Fruit fly (Drosophila melanogaster) whole organism, pupa: ENCODE data around the gene CASK.

Experiments used
- CG10348 ChIP-seq: fragments of 200-800 bp; sonication (Bioruptor generic); IDR thresholded peaks from 2 replicates; pipeline ENCODE4 v1.3.6; 2022; ENCODE audit warnings: missing biosample characterization, missing genetic modification characterization
- CG12605 ChIP-seq: fragments of 200-800 bp; sonication (Bioruptor generic); IDR thresholded peaks from 2 replicates; pipeline ENCODE4 v1.3.6; 2022; ENCODE audit warnings: missing biosample characterization, missing genetic modification characterization
- CG13204 ChIP-seq: fragments of 200-800 bp; sonication (Bioruptor generic); optimal IDR thresholded peaks from 2 replicates; lab custom pipeline; 2018; ENCODE audit warnings: missing biosample characterization, mild to moderate bottlenecking, missing genetic modification characterization, moderate library complexity
- CG14655 ChIP-seq: fragments of 200-800 bp; sonication (Bioruptor generic); optimal IDR thresholded peaks from 3 replicates; lab custom pipeline; 2017; ENCODE audit warnings: mild to moderate bottlenecking, missing biosample characterization, missing genetic modification reagents, missing genetic modification characterization
- CG15710 ChIP-seq: fragments of 200-800 bp; sonication (Bioruptor generic); optimal IDR thresholded peaks from 2 replicates; lab custom pipeline; 2018; ENCODE audit warnings: missing biosample characterization, mild to moderate bottlenecking, missing genetic modification characterization, moderate library complexity
- CG17806 ChIP-seq: fragments of 200-800 bp; sonication (Bioruptor generic); optimal IDR thresholded peaks from 2 replicates; lab custom pipeline; 2018; ENCODE audit warnings: missing biosample characterization, mild to moderate bottlenecking, missing genetic modification characterization, moderate library complexity
- CG32121 ChIP-seq: fragments of 200-800 bp; sonication (Bioruptor generic); IDR thresholded peaks from 2 replicates; pipeline ENCODE4 v1.3.6; 2022; ENCODE audit warnings: missing biosample characterization, missing genetic modification characterization
- CG34367 ChIP-seq: fragments of 200-800 bp; sonication (Bioruptor generic); optimal IDR thresholded peaks from 2 replicates; lab custom pipeline; 2018; ENCODE audit warnings: missing biosample characterization, mild to moderate bottlenecking, missing genetic modification characterization
- CG4496 ChIP-seq: fragments of 200-800 bp; sonication (Bioruptor generic); IDR thresholded peaks from 3 replicates; pipeline ENCODE4 v1.3.6; 2022; ENCODE audit warnings: missing biosample characterization, missing genetic modification characterization
- CG8159 ChIP-seq: fragments of 200-800 bp; sonication (Bioruptor generic); optimal IDR thresholded peaks from 3 replicates; lab custom pipeline; 2018; ENCODE audit warnings: missing biosample characterization, mild to moderate bottlenecking, missing genetic modification characterization, moderate library complexity
- CG8301 ChIP-seq: fragments of 200-800 bp; sonication (Bioruptor generic); optimal IDR thresholded peaks from 2 replicates; lab custom pipeline; 2018; ENCODE audit warnings: missing biosample characterization, mild to moderate bottlenecking, missing genetic modification characterization
- CG9948 ChIP-seq: fragments of 200-800 bp; sonication (Bioruptor generic); optimal IDR thresholded peaks from 2 replicates; lab custom pipeline; 2018; ENCODE audit warnings: missing biosample characterization, mild to moderate bottlenecking, missing genetic modification characterization, moderate library complexity
- D1 ChIP-seq: fragments of 200-800 bp; sonication (Bioruptor generic); optimal IDR thresholded peaks from 2 replicates; lab custom pipeline; 2018; ENCODE audit warnings: missing biosample characterization, mild to moderate bottlenecking, missing genetic modification characterization, moderate library complexity
- EcR ChIP-seq: fragments of 200-800 bp; sonication (Bioruptor generic); optimal IDR thresholded peaks from 3 replicates; lab custom pipeline; 2019; ENCODE audit warnings: missing biosample characterization, missing genetic modification characterization, mild to moderate bottlenecking, moderate library complexity, missing genetic modification reagents
- Ets98B ChIP-seq: fragments of 200-800 bp; sonication (Bioruptor generic); IDR thresholded peaks from 2 replicates; pipeline ENCODE4 v1.3.6; 2022; ENCODE audit warnings: missing biosample characterization, missing genetic modification characterization
- Pif1A ChIP-seq: fragments of 200-800 bp; sonication (Bioruptor generic); optimal IDR thresholded peaks from 3 replicates; lab custom pipeline; 2016; ENCODE audit warnings: missing biosample characterization, missing genetic modification characterization
- Pif1B ChIP-seq: fragments of 200-800 bp; sonication (Bioruptor generic); optimal IDR thresholded peaks from 3 replicates; lab custom pipeline; 2016; ENCODE audit warnings: missing biosample characterization, missing genetic modification characterization
- Snoo ChIP-seq: fragments of 200-800 bp; sonication (Bioruptor generic); optimal IDR thresholded peaks from 3 replicates; lab custom pipeline; 2017; ENCODE audit warnings: missing biosample characterization, mild to moderate bottlenecking, missing genetic modification characterization, inconsistent platforms
- fd96Ca ChIP-seq: fragments of 200-800 bp; sonication (Bioruptor generic); IDR thresholded peaks from 3 replicates; pipeline ENCODE4 v1.3.6; 2022; ENCODE audit warnings: missing biosample characterization, missing genetic modification characterization
- gl ChIP-seq: fragments of 200-800 bp; sonication (Bioruptor generic); optimal IDR thresholded peaks from 2 replicates; lab custom pipeline; 2018; ENCODE audit warnings: missing biosample characterization, mild to moderate bottlenecking, missing genetic modification characterization
- rn ChIP-seq: fragments of 200-800 bp; sonication (Bioruptor generic); IDR thresholded peaks from 2 replicates; pipeline ENCODE4 v1.3.6; 2022; ENCODE audit warnings: missing biosample characterization, missing genetic modification characterization

CASK gene

DNA sequence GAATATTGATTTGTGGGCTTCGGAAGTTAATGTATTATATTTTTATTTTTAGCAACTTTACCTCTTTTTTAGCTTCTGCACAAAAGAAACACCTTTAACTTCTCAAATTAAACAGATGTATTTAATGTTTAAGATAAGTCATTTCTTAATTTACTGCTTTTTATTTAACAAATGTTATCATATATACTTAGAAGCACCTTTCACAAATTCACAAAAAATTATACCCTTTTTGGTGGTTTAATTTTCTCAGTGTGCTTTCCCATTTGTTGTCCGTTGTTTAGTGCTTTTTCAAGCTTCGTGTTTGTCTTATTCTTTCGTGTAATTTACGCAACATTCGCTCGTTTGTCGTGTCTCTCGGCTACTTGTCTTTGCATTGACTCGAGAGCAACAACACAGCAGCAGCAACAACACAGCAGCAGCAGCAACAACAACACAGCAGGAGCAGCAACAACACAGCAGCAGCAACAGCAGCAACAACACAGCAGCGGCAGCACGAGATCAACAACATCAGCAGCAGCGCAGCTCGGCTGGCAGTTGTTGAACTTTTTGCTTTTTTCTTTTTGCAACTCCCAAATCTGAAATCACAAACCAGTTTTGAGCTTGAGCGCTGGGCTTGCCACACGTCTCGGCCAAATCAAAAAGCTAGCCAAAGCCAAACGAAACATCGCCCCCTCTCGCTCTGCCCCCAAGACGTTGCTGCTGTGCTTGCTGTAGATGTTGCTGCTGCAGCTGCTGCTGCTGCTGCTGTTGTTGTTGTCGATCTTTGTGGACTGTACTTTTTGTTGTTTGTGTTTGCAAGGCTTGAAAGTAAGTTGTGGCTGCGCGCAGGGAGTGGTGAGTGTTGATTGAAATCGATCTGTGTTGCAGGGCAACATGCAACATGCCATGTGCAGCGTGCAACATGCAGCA lies 14.8 kb upstream of the CASK start:
- peak; percentile 76 for TF ChIP-seq D1 (tag; lab: Kevin White, UChicago)
- peak; percentile 66 for TF ChIP-seq Pif1B (GFP tag; lab: Kevin White, UChicago)
- peak; percentile 30; the same call in 1 of the 2 replicates for TF ChIP-seq CG12605 (GFP tag; lab: Robert Waterston, UW)
- TF ChIP-seq CG34367: no peak
- no peak for TF ChIP-seq Pif1A (GFP tag; lab: Kevin White, UChicago)
- TF ChIP-seq EcR (GFP tag; lab: Kevin White, UChicago): peak; percentile 98
- peak; percentile 86 for TF ChIP-seq CG17806 (tag; lab: Kevin White, UChicago)
- TF ChIP-seq CG4496: peak; percentile 84
- TF ChIP-seq CG8159 (tag; lab: Kevin White, UChicago): peak; percentile 85
- peak; percentile 46; the same call in 1 of the 2 replicates for TF ChIP-seq CG32121
- TF ChIP-seq CG13204 (GFP tag; lab: Kevin White, UChicago): peak; percentile 83
- TF ChIP-seq Snoo (tag; lab: Kevin White, UChicago): no peak
- TF ChIP-seq CG15710 (tag; lab: Kevin White, UChicago): no peak
- 0 out of 2 replicates have a peak, but pooled peaks have one; percentile 36 for TF ChIP-seq rn (GFP tag; lab: Robert Waterston, UW)
- TF ChIP-seq fd96Ca (GFP tag; lab: Robert Waterston, UW): no peak; the same call in 1 of the 3 replicates
- TF ChIP-seq Ets98B (GFP tag; lab: Robert Waterston, UW): peak; percentile 82
- peak; percentile 88 for TF ChIP-seq CG14655 (GFP tag; lab: Kevin White, UChicago)
- TF ChIP-seq gl (tag; lab: Kevin White, UChicago): peak; percentile 20
- no peak for TF ChIP-seq CG10348 (GFP tag; lab: Robert Waterston, UW)
- TF ChIP-seq CG9948 (tag; lab: Kevin White, UChicago): peak; percentile 28
- TF ChIP-seq CG8301 (tag; lab: Kevin White, UChicago): peak; percentile 89

DNA sequence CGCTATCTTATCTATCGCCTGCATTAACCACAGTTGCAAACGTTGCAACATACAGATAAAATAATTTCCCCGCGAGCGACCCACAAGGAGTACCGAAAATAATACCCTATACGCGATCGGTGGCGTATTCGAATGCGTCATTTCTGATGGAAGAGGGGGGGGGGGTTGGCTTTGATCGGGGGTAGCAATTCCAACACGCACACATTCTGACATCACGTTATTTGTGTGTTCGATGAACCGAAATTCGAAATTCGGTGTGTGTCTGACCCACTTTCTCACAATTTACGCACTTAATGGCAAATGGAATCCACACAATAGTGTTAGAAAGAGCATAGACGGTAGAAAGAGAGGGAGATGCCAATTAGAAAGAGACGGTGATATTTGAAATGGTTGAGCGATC lies 14.1 kb upstream of the CASK start:
- TF ChIP-seq EcR (GFP tag; lab: Kevin White, UChicago) (no peak), CG32121 (no peak), Snoo (tag; lab: Kevin White, UChicago) (no peak), CG14655 (GFP tag; lab: Kevin White, UChicago) (no peak), CG8159 (tag; lab: Kevin White, UChicago) (no peak), CG10348 (GFP tag; lab: Robert Waterston, UW) (no peak), CG9948 (tag; lab: Kevin White, UChicago) (no peak), Pif1A (GFP tag; lab: Kevin White, UChicago) (no peak), D1 (tag; lab: Kevin White, UChicago) (no peak), Pif1B (GFP tag; lab: Kevin White, UChicago) (no peak), CG34367 (no peak), CG4496 (no peak), rn (GFP tag; lab: Robert Waterston, UW) (no peak), CG13204 (GFP tag; lab: Kevin White, UChicago) (no peak)

DNA sequence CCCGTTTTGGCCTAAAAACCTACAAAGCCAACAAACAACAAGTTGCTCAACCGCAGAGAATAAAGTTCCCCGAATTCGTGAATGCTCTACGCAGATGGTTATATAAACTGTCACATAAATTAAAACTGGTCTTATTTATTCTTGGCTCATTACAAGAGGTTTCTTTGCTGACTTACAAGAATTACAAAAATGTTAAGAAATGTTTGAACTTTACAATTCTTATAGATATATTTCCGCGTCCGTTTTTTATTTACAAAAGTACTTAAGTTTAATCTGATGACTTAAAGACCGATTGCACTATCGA lies 13.7 kb upstream of the CASK start:
- TF ChIP-seq CG8159 (tag; lab: Kevin White, UChicago) (no peak), rn (GFP tag; lab: Robert Waterston, UW) (no peak), Pif1A (GFP tag; lab: Kevin White, UChicago) (no peak), CG14655 (GFP tag; lab: Kevin White, UChicago) (no peak), fd96Ca (GFP tag; lab: Robert Waterston, UW) (peak; percentile 38; the same call in 2 of the 3 replicates), CG9948 (tag; lab: Kevin White, UChicago) (no peak), Pif1B (GFP tag; lab: Kevin White, UChicago) (no peak), CG4496 (no peak), CG8301 (tag; lab: Kevin White, UChicago) (peak; percentile 8), CG34367 (no peak), CG12605 (GFP tag; lab: Robert Waterston, UW) (no peak), Ets98B (GFP tag; lab: Robert Waterston, UW) (peak; percentile 63), gl (tag; lab: Kevin White, UChicago) (no peak), CG17806 (tag; lab: Kevin White, UChicago) (no peak), CG32121 (no peak), EcR (GFP tag; lab: Kevin White, UChicago) (no peak), CG15710 (tag; lab: Kevin White, UChicago) (no peak), D1 (tag; lab: Kevin White, UChicago) (no peak), CG10348 (GFP tag; lab: Robert Waterston, UW) (no peak), Snoo (tag; lab: Kevin White, UChicago) (no peak), CG13204 (GFP tag; lab: Kevin White, UChicago) (no peak)

DNA sequence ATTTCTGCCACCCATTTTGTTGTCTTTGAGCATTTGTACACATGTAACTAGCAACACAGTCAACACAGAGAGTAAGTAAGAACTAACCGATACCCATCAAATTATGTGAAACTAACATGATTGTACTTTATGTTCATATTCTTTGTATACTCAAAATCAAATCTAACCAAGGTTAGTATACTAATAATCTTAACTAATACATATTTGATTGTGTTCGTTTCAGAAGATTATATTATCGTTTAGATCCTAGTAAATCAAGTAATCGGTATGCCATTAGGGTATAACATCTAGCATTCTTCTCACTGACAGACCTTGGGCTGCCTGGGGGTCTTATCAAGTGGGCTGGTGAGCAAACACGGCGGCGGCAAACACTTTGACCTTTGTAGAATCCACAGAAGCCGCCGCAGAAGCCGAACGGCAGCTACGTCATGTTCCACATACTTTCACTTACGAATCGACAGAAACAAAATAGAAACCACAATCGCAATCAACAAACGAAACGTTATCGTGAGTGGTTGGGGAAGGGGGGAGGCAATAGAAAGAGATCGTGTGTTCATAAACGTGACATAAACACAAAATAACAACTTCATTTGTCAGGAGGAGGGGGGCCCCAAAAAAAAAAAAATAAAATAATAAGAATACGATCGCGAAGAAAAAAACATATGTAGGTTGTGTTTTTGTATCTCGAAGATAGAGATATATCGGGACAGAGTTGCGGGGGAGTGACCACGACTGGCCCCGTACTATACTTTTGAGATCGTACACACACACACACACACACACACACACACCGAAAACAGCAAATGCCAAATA lies 13.1 kb upstream of the CASK start:
- TF ChIP-seq Pif1B (GFP tag; lab: Kevin White, UChicago): no peak
- TF ChIP-seq CG4496: peak; percentile 50; the same call in 1 of the 3 replicates
- TF ChIP-seq rn (GFP tag; lab: Robert Waterston, UW): no peak
